Worm (Caenorhabditis elegans): ENCODE data around the gene fmo-3.

fmo-3 gene

DNA sequence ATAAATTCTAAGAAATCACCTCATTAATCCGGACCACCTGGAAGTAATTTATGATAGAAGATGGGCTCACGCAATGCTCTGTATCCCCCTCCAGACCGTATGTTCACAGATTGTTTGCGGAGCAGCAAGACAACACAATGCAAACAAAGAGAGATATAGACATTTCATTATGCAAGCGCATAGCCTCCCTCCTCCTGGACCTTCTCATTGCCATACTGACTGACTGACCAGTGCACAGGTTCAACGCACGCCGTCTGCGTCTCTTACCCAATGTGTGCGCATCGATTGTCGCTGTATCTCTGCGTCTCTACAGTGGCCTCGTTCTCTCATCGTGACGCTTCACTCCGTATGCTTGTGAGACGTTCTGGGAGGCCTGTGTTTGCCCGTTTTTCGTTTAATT, 42.8 kb upstream of the fmo-3 start:
- TF ChIP-seq pag-3 (tag; optimal IDR thresholded peaks at IDR 0.05; ENCODE audit: borderline replicate concordance) = no peak
- TF ChIP-seq unc-3 (GFP tag; conservative IDR thresholded peaks at IDR 0.05) = no peak
- no peak for TF ChIP-seq unc-3 (tag; optimal IDR thresholded peaks at IDR 0.05)
- no peak for TF ChIP-seq hlh-6 (tag; optimal IDR thresholded peaks at IDR 0.05)
- TF ChIP-seq ceh-24 (tag; optimal IDR thresholded peaks at IDR 0.05) = no peak
- TF ChIP-seq mec-3 (tag; optimal IDR thresholded peaks at IDR 0.05; ENCODE audit: borderline replicate concordance) = no peak
- TF ChIP-seq dmd-4 (tag; optimal IDR thresholded peaks at IDR 0.05; ENCODE audit: borderline replicate concordance) = no peak
- TF ChIP-seq ceh-30 (tag; optimal IDR thresholded peaks at IDR 0.05) = no peak
- no peak for TF ChIP-seq fkh-10 (GFP tag; optimal IDR thresholded peaks at IDR 0.05)
- TF ChIP-seq ceh-31 (tag; optimal IDR thresholded peaks at IDR 0.05) = peak; percentile 67
- TF ChIP-seq ama-1 (optimal IDR thresholded peaks at IDR 0.05) = no peak
- TF ChIP-seq nhr-11 (tag; optimal IDR thresholded peaks at IDR 0.05) = no peak
- TF ChIP-seq ceh-6 (GFP tag; optimal IDR thresholded peaks at IDR 0.05) = no peak
- TF ChIP-seq hlh-13 (GFP tag; optimal IDR thresholded peaks at IDR 0.05) = no peak
- TF ChIP-seq hlh-8 (tag; optimal IDR thresholded peaks at IDR 0.05) = no peak
- peak; percentile 75 for TF ChIP-seq tbx-2 (tag; optimal IDR thresholded peaks at IDR 0.05)
- TF ChIP-seq ceh-14 (tag; optimal IDR thresholded peaks at IDR 0.05) = no peak
- TF ChIP-seq unc-86 (tag; optimal IDR thresholded peaks at IDR 0.05) = no peak
- peak; percentile 16 for TF ChIP-seq ceh-19 (GFP tag; optimal IDR thresholded peaks at IDR 0.05)
- TF ChIP-seq fkh-6 (tag; optimal IDR thresholded peaks at IDR 0.05) = no peak
- TF ChIP-seq K09A11.1 (tag; optimal IDR thresholded peaks at IDR 0.05; ENCODE audit: insufficient read depth) = no peak
- no peak for TF ChIP-seq pha-4 (tag; optimal IDR thresholded peaks at IDR 0.05)
- TF ChIP-seq ahr-1 (tag; optimal IDR thresholded peaks at IDR 0.05) = no peak
- TF ChIP-seq K02D7.2 (tag; optimal IDR thresholded peaks at IDR 0.05) = no peak
- TF ChIP-seq elt-4 (tag; optimal IDR thresholded peaks at IDR 0.05) = no peak
- TF ChIP-seq F13H6.1 (tag; optimal IDR thresholded peaks at IDR 0.05) = no peak
- no peak for TF ChIP-seq C38D4.7 (GFP tag; optimal IDR thresholded peaks at IDR 0.05)
- TF ChIP-seq nhr-232 (tag; optimal IDR thresholded peaks at IDR 0.05) = no peak
- no peak for TF ChIP-seq pha-2 (tag; optimal IDR thresholded peaks at IDR 0.05)
- TF ChIP-seq pat-9 (tag; optimal IDR thresholded peaks at IDR 0.05) = no peak
- TF ChIP-seq sox-2 (GFP tag; IDR thresholded peaks at IDR 0.05) = peak; percentile 49
- no peak for TF ChIP-seq lin-11 (tag; optimal IDR thresholded peaks at IDR 0.05)
- no peak for TF ChIP-seq tbx-7 (tag; optimal IDR thresholded peaks at IDR 0.05)
- TF ChIP-seq nfya-1 (tag; optimal IDR thresholded peaks at IDR 0.05) = peak; percentile 84
- no peak for TF ChIP-seq hlh-15 (tag; optimal IDR thresholded peaks at IDR 0.05)
- TF ChIP-seq pros-1 (tag; optimal IDR thresholded peaks at IDR 0.05) = no peak
- TF ChIP-seq syd-9 (tag; optimal IDR thresholded peaks at IDR 0.05) = no peak
- no peak for TF ChIP-seq madf-2 (tag; optimal IDR thresholded peaks at IDR 0.05)
- TF ChIP-seq unc-42 (tag; optimal IDR thresholded peaks at IDR 0.05) = peak; percentile 14
- no peak for TF ChIP-seq eyg-1 (tag; optimal IDR thresholded peaks at IDR 0.05)
- TF ChIP-seq hlh-30 (tag; optimal IDR thresholded peaks at IDR 0.05; ENCODE audit: insufficient read depth) = peak; percentile 80
- no peak for TF ChIP-seq sdc-2 (tag; optimal IDR thresholded peaks at IDR 0.05)
- TF ChIP-seq ets-4 (tag; optimal IDR thresholded peaks at IDR 0.05) = peak; percentile 47
- TF ChIP-seq elt-2 (tag; optimal IDR thresholded peaks at IDR 0.05) = no peak
- TF ChIP-seq che-1 (tag; optimal IDR thresholded peaks at IDR 0.05) = no peak
- no peak for TF ChIP-seq gmeb-2 (tag; optimal IDR thresholded peaks at IDR 0.05)
- TF ChIP-seq ceh-22 (tag; optimal IDR thresholded peaks at IDR 0.05) = no peak
- peak; percentile 77 for TF ChIP-seq ceh-48 (tag; optimal IDR thresholded peaks at IDR 0.05)
- TF ChIP-seq sox-4 (tag; optimal IDR thresholded peaks at IDR 0.05) = no peak
- TF ChIP-seq ttx-3 (tag; optimal IDR thresholded peaks at IDR 0.05) = no peak
- no peak for TF ChIP-seq zip-5 (tag; optimal IDR thresholded peaks at IDR 0.05)
- peak; percentile 4 for TF ChIP-seq C08G9.2 (tag; optimal IDR thresholded peaks at IDR 0.05)
- peak; percentile 90 for TF ChIP-seq unc-55 (GFP tag; optimal IDR thresholded peaks at IDR 0.05)
- no peak for TF ChIP-seq ceh-18 (tag; optimal IDR thresholded peaks at IDR 0.05)
- no peak for TF ChIP-seq pqm-1 (tag; optimal IDR thresholded peaks at IDR 0.05)
